Worm (Caenorhabditis elegans) whole organism, L4 larva: ENCODE measurements around the gene ptr-25.

Experiments
- F10B5.3 ChIP-seq: sonication (generic microtip); optimal IDR thresholded peaks from 2 replicates; lab custom pipeline; 2016; ENCODE audit warnings: mild to moderate bottlenecking, missing genetic modification characterization, missing compliant biosample characterization
- lin-13 ChIP-seq: fragments of 150-350 bp; optimal IDR thresholded peaks from 2 replicates; lab custom pipeline; 2014; ENCODE audit warnings: missing biosample characterization, missing genetic modification reagents, missing genetic modification characterization
- mdl-1 ChIP-seq, 2 experiments: fragments of 150-350 bp in 1 of 2; sonication (generic microtip) in 1 of 2; optimal IDR thresholded peaks; 2 replicates each; lab custom pipeline; 2014 to 2017; ENCODE audit warnings: missing biosample characterization in 2 of 2, missing genetic modification characterization in 2 of 2
- mes-2 ChIP-seq: sonication (generic microtip); optimal IDR thresholded peaks from 2 replicates; lab custom pipeline; 2016; ENCODE audit warnings: missing genotype, mild to moderate bottlenecking, missing genetic modification characterization, missing compliant biosample characterization; ENCODE audit not compliant: poor library complexity, severe bottlenecking
- nhr-11 ChIP-seq: fragments of 150-350 bp; optimal IDR thresholded peaks from 2 replicates; lab custom pipeline; 2014; ENCODE audit warnings: missing biosample characterization, missing genetic modification characterization
- nhr-76 ChIP-seq: fragments of 150-350 bp; optimal IDR thresholded peaks from 2 replicates; lab custom pipeline; 2014; ENCODE audit warnings: missing biosample characterization, missing genetic modification characterization
- pha-4 ChIP-seq, 2 experiments: fragments of 150-350 bp in 1 of 2; fragments of 200-800 bp in 1 of 2; sonication (Bioruptor generic) in 1 of 2; IDR thresholded peaks in 1 of 2; optimal IDR thresholded peaks in 1 of 2; 2 replicates each; pipeline versions ENCODE4 v1.3.6 to Lab custom; 2014 to 2022; ENCODE audit warnings: missing genetic modification characterization in 2 of 2, missing genetic modification reagents in 2 of 2, missing biosample characterization in 1 of 2, missing compliant biosample characterization in 1 of 2
- vab-7 ChIP-seq: fragments of 200-800 bp; sonication (Bioruptor generic); IDR thresholded peaks from 2 replicates; pipeline ENCODE4 v1.3.6; 2022; ENCODE audit warnings: missing genetic modification reagents, missing genetic modification characterization, missing compliant biosample characterization

- TF ChIP-seq lin-13 (GFP tag; lab: Kevin White, UChicago) (no peak), nhr-11 (tag; lab: Kevin White, UChicago) (no peak), nhr-76 (tag; lab: Kevin White, UChicago) (no peak), F10B5.3 (tag; lab: Kevin White, UChicago) (no peak), mdl-1 (tag; optimal IDR thresholded peaks at IDR 0.05; lab: Kevin White, UChicago) (no peak), pha-4 (GFP tag; IDR thresholded peaks at IDR 0.05; lab: Robert Waterston, UW) (no peak), pha-4 (tag; optimal IDR thresholded peaks at IDR 0.05; lab: Kevin White, UChicago) (no peak), vab-7 (GFP tag; lab: Robert Waterston, UW) (no peak), mes-2 (no peak)
Measured at ce11 chrIII:10535226-10535625, 47.3 kb downstream of the ptr-25 start, which contains the start of gene hpd-1.
